Worm (Caenorhabditis elegans) whole organism, early embryonic: ENCODE data around the gene egl-3.

Experiments used
- ets-7 ChIP-seq: sonication (generic microtip); optimal IDR thresholded peaks from 2 replicates; lab custom pipeline; 2016; ENCODE audit warnings: missing genotype, missing genetic modification characterization, missing compliant biosample characterization
- hmg-4 ChIP-seq: fragments of 200-800 bp; sonication (Bioruptor generic); optimal IDR thresholded peaks from 2 replicates; lab custom pipeline; 2018; ENCODE audit warnings: mild to moderate bottlenecking, missing genetic modification characterization, missing compliant biosample characterization

DNA sequence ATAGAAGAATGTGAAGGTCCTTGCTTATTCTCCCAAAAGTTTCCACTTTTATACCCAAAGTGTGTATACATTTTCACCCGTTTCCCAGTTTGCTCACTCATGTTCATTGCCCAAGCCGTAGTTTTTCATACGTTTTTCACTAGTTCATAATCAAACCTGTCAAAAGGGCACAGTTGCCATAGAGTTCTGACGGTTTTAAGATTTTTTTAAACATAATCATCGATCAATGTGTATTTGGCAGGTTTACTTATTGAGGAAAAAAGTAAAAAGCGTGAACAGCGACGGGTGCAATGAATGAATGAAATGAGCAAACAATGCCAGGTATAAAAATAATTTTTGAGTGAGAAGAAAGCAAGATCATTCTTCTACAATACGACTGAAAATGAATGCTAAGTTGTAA, 47.8 kb upstream of the egl-3 start, which contains the start of the genes fipr-5 and fipr-9:
- TF ChIP-seq ets-7 (tag; lab: Kevin White, UChicago) (no peak), hmg-4 (no peak)
